Worm (Caenorhabditis elegans): ENCODE results near the gene prp-38.

prp-38 gene

DNA sequence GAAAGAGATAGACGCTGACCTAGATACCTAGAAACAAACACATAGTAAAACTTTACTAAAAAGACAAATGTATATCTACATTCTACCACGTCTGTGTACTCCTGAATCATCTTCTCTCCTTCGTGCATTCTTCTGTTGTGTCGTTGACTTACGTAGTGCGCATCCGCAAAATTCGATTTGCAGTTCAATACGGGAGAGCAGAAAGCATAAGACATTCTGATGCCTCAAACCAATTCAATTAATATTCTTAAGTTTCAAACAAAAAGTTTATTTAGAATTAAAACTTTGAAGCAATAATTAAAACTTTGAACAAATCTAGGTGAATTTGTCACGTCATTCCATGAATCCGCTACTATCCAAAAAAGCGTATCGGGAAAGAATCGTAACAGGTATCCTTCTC is 11.0 kb upstream of the prp-38 start:
- TF ChIP-seq hlh-8 (tag; optimal IDR thresholded peaks at IDR 0.05), result no peak
- TF ChIP-seq unc-42 (tag; optimal IDR thresholded peaks at IDR 0.05), result peak; percentile 88
- no peak for TF ChIP-seq fkh-6 (tag; optimal IDR thresholded peaks at IDR 0.05)

DNA sequence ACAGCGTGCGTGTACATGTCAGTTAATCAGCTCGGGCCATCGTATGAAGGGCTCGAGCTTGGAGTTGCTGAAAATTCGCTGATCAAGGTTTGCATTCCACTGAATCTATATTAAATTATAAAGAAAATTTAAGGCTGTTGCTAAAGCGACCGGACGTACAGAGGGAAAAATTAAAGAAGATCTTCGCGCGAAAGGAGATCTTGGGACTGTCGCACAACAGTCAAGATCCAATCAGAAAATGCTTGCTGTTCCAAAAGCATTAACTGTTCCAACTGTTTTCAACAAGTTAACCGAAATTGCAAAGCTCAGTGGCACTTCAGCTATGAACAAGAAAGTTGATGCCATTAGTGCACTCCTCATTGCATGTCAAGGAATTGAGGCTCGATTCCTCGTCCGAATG is 8.5 kb upstream of the prp-38 start:
- TF ChIP-seq unc-42 (tag; optimal IDR thresholded peaks at IDR 0.05) (no peak), Y22D7AL.16 (tag; optimal IDR thresholded peaks at IDR 0.05) (no peak), hlh-6 (tag; optimal IDR thresholded peaks at IDR 0.05) (no peak)

DNA sequence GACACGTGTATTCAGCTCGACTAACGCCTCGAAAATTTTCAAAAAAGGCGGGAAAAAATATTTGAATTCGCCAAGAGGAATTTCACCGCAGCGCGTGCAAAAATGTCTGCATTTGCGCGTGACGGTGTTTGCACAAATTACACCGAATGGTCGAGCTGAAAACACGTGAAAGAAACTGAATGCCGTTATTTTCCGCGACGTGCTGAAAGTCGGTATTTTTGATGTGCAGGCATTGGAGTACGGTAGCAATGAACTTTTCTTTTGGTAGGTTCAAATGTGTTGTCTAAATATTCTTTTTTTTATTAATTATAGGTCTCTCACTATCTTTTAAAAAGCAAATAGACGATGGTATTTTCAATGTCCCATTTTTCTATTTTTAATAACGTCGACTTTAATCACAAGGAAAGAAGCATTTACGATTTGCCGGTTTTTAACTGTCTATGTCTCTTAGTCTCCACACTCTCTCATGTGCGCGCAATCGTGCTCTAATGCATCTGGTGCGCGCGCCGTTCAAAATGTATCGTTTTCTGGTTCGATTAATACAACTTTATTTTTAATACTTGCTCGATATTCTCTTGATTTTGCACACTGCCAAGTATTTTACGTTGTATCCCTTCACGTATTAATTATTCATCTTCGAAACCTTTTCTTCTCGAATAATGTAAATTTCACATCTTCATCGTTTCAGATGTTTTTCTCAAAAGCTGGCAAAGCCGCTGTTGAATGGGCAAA is 7.8 kb upstream of the prp-38 start, which contains the start of the genes C29A12.1 and lig-1:
TSS of gene C29A12.1 (minus strand) at position 63 of the 732 bp plus-strand sequence.
TSS of gene lig-1 (plus strand) at position 682 of the 732 bp plus-strand sequence.
- TF ChIP-seq ceh-31 (tag; optimal IDR thresholded peaks at IDR 0.05) (peak; percentile 16), unc-55 (GFP tag; optimal IDR thresholded peaks at IDR 0.05) (no peak)

DNA sequence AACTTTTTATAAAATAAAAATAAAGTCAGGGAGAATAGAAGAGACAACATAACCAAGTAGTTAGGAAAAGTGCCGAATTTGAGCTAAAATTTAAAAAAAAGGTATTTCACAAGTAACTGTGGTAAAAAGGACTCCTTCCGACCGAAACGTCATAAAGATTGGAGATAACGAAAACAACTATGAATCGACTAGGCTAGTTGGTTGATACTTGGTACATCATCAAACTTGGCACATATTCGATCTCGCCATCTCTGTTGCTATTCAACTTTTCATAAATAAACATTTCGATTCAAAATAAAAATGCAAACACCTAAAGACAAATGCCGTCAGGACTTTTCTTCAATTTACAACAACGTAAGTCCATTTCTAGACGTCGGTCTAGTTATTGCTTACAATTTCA is 5.9 kb upstream of the prp-38 start, which contains the start of gene C29A12.22:
TSS of gene C29A12.22 (plus strand) at position 301 of the 400 bp plus-strand sequence.
- no peak for TF ChIP-seq ceh-48 (tag; optimal IDR thresholded peaks at IDR 0.05)
- TF ChIP-seq elt-2 (tag; optimal IDR thresholded peaks at IDR 0.05), result no peak
- no peak for TF ChIP-seq rnt-1 (tag; optimal IDR thresholded peaks at IDR 0.05)
- no peak for TF ChIP-seq unc-86 (tag; optimal IDR thresholded peaks at IDR 0.05)
- TF ChIP-seq tbx-2 (tag; optimal IDR thresholded peaks at IDR 0.05), result no peak
- TF ChIP-seq lin-11 (tag; optimal IDR thresholded peaks at IDR 0.05), result no peak
- no peak for TF ChIP-seq ceh-31 (tag; optimal IDR thresholded peaks at IDR 0.05)
- TF ChIP-seq Y22D7AL.16 (tag; optimal IDR thresholded peaks at IDR 0.05), result no peak

- TF ChIP-seq pha-4 (tag; optimal IDR thresholded peaks at IDR 0.05), result no peak
- TF ChIP-seq ceh-24 (tag; optimal IDR thresholded peaks at IDR 0.05), result no peak
- no peak for TF ChIP-seq ama-1 (optimal IDR thresholded peaks at IDR 0.05)
- TF ChIP-seq ceh-14 (tag; optimal IDR thresholded peaks at IDR 0.05), result peak; percentile 95
- peak; percentile 63 for TF ChIP-seq zip-5 (tag; optimal IDR thresholded peaks at IDR 0.05)
- TF ChIP-seq dmd-4 (tag; optimal IDR thresholded peaks at IDR 0.05; ENCODE audit: borderline replicate concordance), result peak; percentile 75
- TF ChIP-seq pag-3 (tag; optimal IDR thresholded peaks at IDR 0.05; ENCODE audit: borderline replicate concordance), result peak; percentile 60
- TF ChIP-seq ceh-31 (tag; optimal IDR thresholded peaks at IDR 0.05), result peak; percentile 93
- TF ChIP-seq unc-42 (tag; optimal IDR thresholded peaks at IDR 0.05), result peak; percentile 71
- TF ChIP-seq fkh-6 (tag; optimal IDR thresholded peaks at IDR 0.05), result peak; percentile 71
- TF ChIP-seq eyg-1 (tag; optimal IDR thresholded peaks at IDR 0.05), result peak; percentile 76
- TF ChIP-seq dve-1 (tag; optimal IDR thresholded peaks at IDR 0.05), result peak; percentile 35
- TF ChIP-seq che-1 (tag; optimal IDR thresholded peaks at IDR 0.05), result peak; percentile 76
- TF ChIP-seq sdc-2 (tag; optimal IDR thresholded peaks at IDR 0.05), result peak; percentile 79
- peak; percentile 78 for TF ChIP-seq fax-1 (tag; optimal IDR thresholded peaks at IDR 0.05)
- TF ChIP-seq pqm-1 (tag; optimal IDR thresholded peaks at IDR 0.05), result peak; percentile 46
- peak; percentile 94 for TF ChIP-seq ceh-34 (tag; optimal IDR thresholded peaks at IDR 0.05)
- TF ChIP-seq syd-9 (tag; optimal IDR thresholded peaks at IDR 0.05), result peak; percentile 79
- TF ChIP-seq npax-4 (tag; optimal IDR thresholded peaks at IDR 0.05), result peak; percentile 57
- peak; percentile 70 for TF ChIP-seq hlh-30 (tag; optimal IDR thresholded peaks at IDR 0.05; ENCODE audit: insufficient read depth)
- peak; percentile 85 for TF ChIP-seq unc-86 (tag; optimal IDR thresholded peaks at IDR 0.05)
- peak; percentile 76 for TF ChIP-seq T23F11.4 (GFP tag; optimal IDR thresholded peaks at IDR 0.05)
- no peak for TF ChIP-seq nhr-11 (tag; optimal IDR thresholded peaks at IDR 0.05)
- TF ChIP-seq unc-55 (GFP tag; optimal IDR thresholded peaks at IDR 0.05), result peak; percentile 11
- peak; percentile 79 for TF ChIP-seq C08G9.2 (tag; optimal IDR thresholded peaks at IDR 0.05)
- TF ChIP-seq ceh-19 (GFP tag; optimal IDR thresholded peaks at IDR 0.05), result peak; percentile 93
- TF ChIP-seq pros-1 (tag; optimal IDR thresholded peaks at IDR 0.05), result peak; percentile 17
- peak; percentile 91 for TF ChIP-seq hlh-6 (tag; optimal IDR thresholded peaks at IDR 0.05)
- peak; percentile 73 for TF ChIP-seq ahr-1 (tag; optimal IDR thresholded peaks at IDR 0.05)
- peak; percentile 53 for TF ChIP-seq tbx-7 (tag; optimal IDR thresholded peaks at IDR 0.05)
- peak; percentile 76 for TF ChIP-seq ceh-45 (GFP tag; IDR thresholded peaks at IDR 0.05)
- TF ChIP-seq ceh-18 (tag; optimal IDR thresholded peaks at IDR 0.05), result peak; percentile 86
- peak; percentile 77 for TF ChIP-seq F13H6.1 (tag; optimal IDR thresholded peaks at IDR 0.05)
- peak; percentile 58 for TF ChIP-seq ceh-48 (tag; optimal IDR thresholded peaks at IDR 0.05)
- peak; percentile 79 for TF ChIP-seq lin-11 (tag; optimal IDR thresholded peaks at IDR 0.05)
- TF ChIP-seq hlh-13 (GFP tag; optimal IDR thresholded peaks at IDR 0.05), result no peak
- no peak for TF ChIP-seq mec-3 (tag; optimal IDR thresholded peaks at IDR 0.05; ENCODE audit: borderline replicate concordance)
Observed at ce11 chrV:10807862-10808327, 2.1 kb upstream of the prp-38 start, which contains the start of gene plrg-1. Gene plrg-1, minus strand, starts transcription at chrV:10807912.
